Fruit fly (Drosophila melanogaster) Kc167 (cell line): ENCODE data around the gene Mst84Dd.
A peak's percentile ranks its signal among the peaks of the same experiment; 100 is the strongest.

Source experiments
- Myc ChIP-seq: fragments of >200 bp; optimal IDR thresholded peaks from 2 replicates; lab custom pipeline; 2017; ENCODE audit warnings: missing external identifiers
- Sin3A ChIP-seq: fragments of >200 bp; optimal IDR thresholded peaks from 2 replicates; lab custom pipeline; 2018; ENCODE audit warnings: missing external identifiers
- h ChIP-seq: fragments of >200 bp; optimal IDR thresholded peaks from 3 replicates; lab custom pipeline; 2018; ENCODE audit warnings: missing external identifiers
- insv ChIP-seq: fragments of >200 bp; optimal IDR thresholded peaks from 3 replicates; lab custom pipeline; 2018; ENCODE audit warnings: missing external identifiers
- psq ChIP-seq: fragments of >200 bp; optimal IDR thresholded peaks from 2 replicates; lab custom pipeline; 2017; ENCODE audit warnings: missing external identifiers
- ttk ChIP-seq: sonication (Bioruptor generic); optimal IDR thresholded peaks from 2 replicates; lab custom pipeline; 2017; ENCODE audit warnings: missing external identifiers

Mst84Dd gene

dm6 chr3R:7363673-7364072, at the start of gene Mst84Dd:
Gene Mst84Dd (minus strand): TSS chr3R:7363773.
- TF ChIP-seq insv = no peak
- TF ChIP-seq Myc (lab: Kevin White, UChicago) = no peak
- no peak for TF ChIP-seq psq (lab: Kevin White, UChicago)

dm6 chr3R:7406569-7406968, 43.0 kb upstream of the Mst84Dd start, which contains the start of gene Ir84a:
Gene Ir84a (plus strand): TSS chr3R:7406869.
- TF ChIP-seq psq (lab: Kevin White, UChicago) = no peak
- no peak for TF ChIP-seq insv
- no peak for TF ChIP-seq Myc (lab: Kevin White, UChicago)
- TF ChIP-seq Sin3A (lab: Kevin White, UChicago) = no peak
- no peak for TF ChIP-seq ttk (lab: Kevin White, UChicago)

dm6 chr3R:7394047-7394446, 30.5 kb upstream of the Mst84Dd start:
- TF ChIP-seq ttk (lab: Kevin White, UChicago) (no peak), insv (no peak), Sin3A (lab: Kevin White, UChicago) (no peak), psq (lab: Kevin White, UChicago) (no peak), h (no peak), Myc (lab: Kevin White, UChicago) (no peak)

dm6 chr3R:7391113-7391512, 27.5 kb upstream of the Mst84Dd start, which contains the start of gene CG42650:
Gene CG42650 (plus strand): TSS chr3R:7391413.
- TF ChIP-seq ttk (lab: Kevin White, UChicago) (no peak), h (no peak), Myc (lab: Kevin White, UChicago) (no peak)

dm6 chr3R:7369205-7369604, 5.6 kb upstream of the Mst84Dd start, which contains the start of gene MstProx:
Gene MstProx (minus strand): TSS chr3R:7369305.
- TF ChIP-seq Sin3A (lab: Kevin White, UChicago) (no peak), ttk (lab: Kevin White, UChicago) (no peak), insv (no peak), Myc (lab: Kevin White, UChicago) (no peak), h (no peak), psq (lab: Kevin White, UChicago) (no peak)

- TF ChIP-seq Sin3A (lab: Kevin White, UChicago) (no peak), Myc (lab: Kevin White, UChicago) (no peak), psq (lab: Kevin White, UChicago) (no peak), h (no peak), insv (no peak), ttk (lab: Kevin White, UChicago) (no peak)
Measured at dm6 chr3R:7365527-7365926, 2.0 kb upstream of the Mst84Dd start, which contains the start of the genes Mst84Db and Mst84Da. Gene Mst84Db (minus strand): TSS chr3R:7365627. Gene Mst84Da (plus strand): TSS chr3R:7365850.

- TF ChIP-seq psq (lab: Kevin White, UChicago) (no peak), Sin3A (lab: Kevin White, UChicago) (no peak), Myc (lab: Kevin White, UChicago) (no peak), insv (no peak), ttk (lab: Kevin White, UChicago) (no peak), h (no peak)
Measured at dm6 chr3R:7364573-7364972, 1.0 kb upstream of the Mst84Dd start, which contains the start of gene Mst84Dc. Gene Mst84Dc (minus strand): TSS chr3R:7364673.

dm6 chr3R:7362023-7362422, 1.6 kb downstream of the Mst84Dd start, which contains the start of gene CG17944:
Gene CG17944 (minus strand): TSS chr3R:7362123.
- TF ChIP-seq Myc (lab: Kevin White, UChicago) (no peak), psq (lab: Kevin White, UChicago) (no peak), insv (no peak), Sin3A (lab: Kevin White, UChicago) (no peak), h (no peak), ttk (lab: Kevin White, UChicago) (no peak)

- TF ChIP-seq insv = no peak
- no peak for TF ChIP-seq Myc (lab: Kevin White, UChicago)
- no peak for TF ChIP-seq psq (lab: Kevin White, UChicago)
- TF ChIP-seq ttk (lab: Kevin White, UChicago) = no peak
- no peak for TF ChIP-seq Sin3A (lab: Kevin White, UChicago)
- no peak for TF ChIP-seq h
Measured at dm6 chr3R:7349452-7349851, 14.1 kb downstream of the Mst84Dd start, which contains the start of gene CG43290. Gene CG43290 (minus strand): TSS chr3R:7349552.

- TF ChIP-seq Sin3A (lab: Kevin White, UChicago) (no peak), h (peak; percentile 70)
Measured at dm6 chr3R:7346445-7346844, 17.1 kb downstream of the Mst84Dd start, which contains the start of gene nxf4. Gene nxf4 (plus strand): TSS chr3R:7346730.

dm6 chr3R:7344769-7345168, 18.8 kb downstream of the Mst84Dd start, which contains the start of gene CG31496:
Gene CG31496 (plus strand): TSS chr3R:7345069.
- TF ChIP-seq insv (no peak), Myc (lab: Kevin White, UChicago) (no peak), Sin3A (lab: Kevin White, UChicago) (no peak), psq (lab: Kevin White, UChicago) (no peak), h (no peak), ttk (lab: Kevin White, UChicago) (no peak)

- no peak for TF ChIP-seq insv
- TF ChIP-seq h = no peak
- TF ChIP-seq Sin3A (lab: Kevin White, UChicago) = no peak
- no peak for TF ChIP-seq psq (lab: Kevin White, UChicago)
- TF ChIP-seq ttk (lab: Kevin White, UChicago) = no peak
- TF ChIP-seq Myc (lab: Kevin White, UChicago) = no peak
Measured at dm6 chr3R:7336454-7336853, 27.1 kb downstream of the Mst84Dd start.

- TF ChIP-seq ttk (lab: Kevin White, UChicago) (no peak), h (no peak), insv (no peak), Myc (lab: Kevin White, UChicago) (no peak), Sin3A (lab: Kevin White, UChicago) (no peak), psq (lab: Kevin White, UChicago) (no peak)
Measured at dm6 chr3R:7334613-7335012, 29.0 kb downstream of the Mst84Dd start.
